Fruit fly (Drosophila melanogaster): ENCODE measurements around the gene TwdlH.

DNA sequence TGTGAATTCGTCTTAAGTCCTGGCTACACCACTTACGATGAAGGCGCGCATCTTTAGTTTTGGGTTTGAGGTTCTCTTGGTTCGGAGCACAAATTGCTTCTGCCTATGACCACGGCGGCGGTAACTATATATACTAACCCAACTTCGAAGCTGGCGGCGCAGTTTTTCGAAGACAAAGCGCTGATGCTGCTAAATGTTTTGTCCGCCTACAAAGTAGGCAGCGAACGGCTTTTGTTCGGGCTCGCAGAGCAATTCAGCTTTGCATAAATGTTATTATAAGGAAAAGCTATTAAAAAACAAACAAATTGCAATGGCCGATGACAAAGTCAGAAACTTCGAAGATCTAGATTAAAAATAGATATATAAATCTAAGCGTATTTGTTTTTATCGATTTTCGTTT is 8.0 kb upstream of the TwdlH start, which contains the start of gene TwdlL:
- TF ChIP-seq eve (GFP tag; optimal IDR thresholded peaks at IDR 0.05) (no peak), HmgD (GFP tag; optimal IDR thresholded peaks at IDR 0.05) (no peak), Dll (GFP tag; IDR thresholded peaks at IDR 0.05; ENCODE audit: partially characterized antibody) (no peak)

All from whole organism, embryonic.